Worm (Caenorhabditis elegans) whole organism, L4 larva: ENCODE results near the gene frpr-21.

Source experiments
- D1046.2 ChIP-seq: fragments of 200-800 bp; sonication (Bioruptor generic); IDR thresholded peaks from 2 replicates; pipeline ENCODE4 v1.3.6; 2022; ENCODE audit warnings: missing genetic modification characterization, missing compliant biosample characterization
- F10B5.3 ChIP-seq: sonication (generic microtip); optimal IDR thresholded peaks from 2 replicates; lab custom pipeline; 2016; ENCODE audit warnings: mild to moderate bottlenecking, missing genetic modification characterization, missing compliant biosample characterization
- F26F4.8 ChIP-seq: fragments of 200-800 bp; sonication (Bioruptor generic); conservative IDR thresholded peaks from 2 replicates; pipeline ENCODE4 v1.3.6; 2022; ENCODE audit warnings: missing genetic modification characterization, missing compliant biosample characterization
- F49E8.2 ChIP-seq: sonication (generic microtip); optimal IDR thresholded peaks from 2 replicates; lab custom pipeline; 2016; ENCODE audit warnings: missing compliant biosample characterization, mild to moderate bottlenecking, missing genetic modification characterization, borderline replicate concordance
- Y105C5A.15 ChIP-seq: fragments of 200-800 bp; sonication (Bioruptor generic); IDR thresholded peaks from 2 replicates; pipeline ENCODE4 v1.3.6; 2022; ENCODE audit warnings: missing genetic modification characterization, missing compliant biosample characterization
- Y48G9A.11 ChIP-seq: fragments of 200-800 bp; sonication (Bioruptor generic); IDR thresholded peaks from 2 replicates; pipeline ENCODE4 v1.3.6; 2022; ENCODE audit warnings: missing genetic modification reagents, missing genetic modification characterization, missing compliant biosample characterization
- ZK546.5 ChIP-seq, 2 experiments: sonication (generic microtip); optimal IDR thresholded peaks; 2 replicates each; lab custom pipeline; 2017; ENCODE audit warnings: missing biosample characterization in 2 of 2, missing genetic modification characterization in 2 of 2
- aha-1 ChIP-seq: fragments of 150-350 bp; peaks from one replicate; lab custom pipeline; 2014; ENCODE audit warnings: missing biosample characterization, missing genetic modification characterization
- ceh-20 ChIP-seq: fragments of 200-800 bp; sonication (Bioruptor generic); IDR thresholded peaks from 2 replicates; pipeline ENCODE4 v1.3.6; 2022; ENCODE audit warnings: missing genetic modification reagents, missing genetic modification characterization, missing compliant biosample characterization
- ceh-28 ChIP-seq: fragments of 150-350 bp; optimal IDR thresholded peaks from 2 replicates; lab custom pipeline; 2014; ENCODE audit warnings: missing biosample characterization, missing genetic modification reagents, missing genetic modification characterization
- daf-12 ChIP-seq: fragments of 150-350 bp; optimal IDR thresholded peaks from 2 replicates; lab custom pipeline; 2014; ENCODE audit warnings: missing biosample characterization, missing genetic modification reagents, missing genetic modification characterization
- daf-16 ChIP-seq, 3 experiments: sonication (generic microtip); optimal IDR thresholded peaks; 2 replicates each; lab custom pipeline; 2016 to 2017; ENCODE audit warnings: missing genetic modification characterization in 3 of 3, missing genetic modification reagents in 3 of 3, mild to moderate bottlenecking in 2 of 3, missing compliant biosample characterization in 2 of 3, missing biosample characterization in 1 of 3, moderate library complexity in 1 of 3
- daf-19 ChIP-seq: fragments of 200-800 bp; sonication (Bioruptor generic); conservative IDR thresholded peaks from 2 replicates; pipeline ENCODE4 v1.3.6; 2022; ENCODE audit warnings: missing genetic modification characterization, missing compliant biosample characterization
- dve-1 ChIP-seq: sonication (generic microtip); optimal IDR thresholded peaks from 2 replicates; lab custom pipeline; 2017; ENCODE audit warnings: antibody characterized with exemption, mild to moderate bottlenecking, missing genetic modification characterization, missing compliant biosample characterization; ENCODE audit not compliant: insufficient read depth
- hlh-11 ChIP-seq: fragments of 200-800 bp; sonication (Bioruptor generic); optimal IDR thresholded peaks from 2 replicates; lab custom pipeline; 2018; ENCODE audit warnings: mild to moderate bottlenecking, missing genetic modification characterization, missing compliant biosample characterization
- hmg-1.1 ChIP-seq: fragments of 200-800 bp; sonication (Bioruptor generic); IDR thresholded peaks from 2 replicates; pipeline ENCODE4 v1.3.6; 2022; ENCODE audit warnings: missing genetic modification reagents, missing genetic modification characterization, missing compliant biosample characterization
- lin-29 ChIP-seq: fragments of 200-800 bp; sonication (Bioruptor generic); IDR thresholded peaks from 2 replicates; pipeline ENCODE4 v1.3.6; 2022; ENCODE audit warnings: missing genetic modification reagents, missing genetic modification characterization, missing compliant biosample characterization
- lin-38 ChIP-seq: fragments of 200-800 bp; sonication (Bioruptor generic); IDR thresholded peaks from 2 replicates; pipeline ENCODE4 v1.3.6; 2022; ENCODE audit warnings: missing genetic modification reagents, missing genetic modification characterization, missing compliant biosample characterization
- mep-1 ChIP-seq: fragments of 150-350 bp; sonication (generic microtip); optimal IDR thresholded peaks from 3 replicates; lab custom pipeline; 2014; ENCODE audit warnings: missing biosample characterization, missing genetic modification characterization
- mxl-2 ChIP-seq: fragments of 200-800 bp; sonication (Bioruptor generic); conservative IDR thresholded peaks from 2 replicates; pipeline ENCODE4 v1.3.6; 2022; ENCODE audit warnings: missing genetic modification reagents, missing genetic modification characterization, missing compliant biosample characterization
- nhr-25 ChIP-seq: sonication (generic microtip); optimal IDR thresholded peaks from 2 replicates; lab custom pipeline; 2017; ENCODE audit warnings: missing genetic modification characterization, mild to moderate bottlenecking, missing compliant biosample characterization, antibody characterized with exemption, moderate library complexity, borderline replicate concordance; ENCODE audit not compliant: insufficient read depth
- nhr-28 ChIP-seq: fragments of 150-350 bp; optimal IDR thresholded peaks from 2 replicates; lab custom pipeline; 2014; ENCODE audit warnings: missing biosample characterization, missing genetic modification characterization
- nhr-6 ChIP-seq: fragments of 150-350 bp; optimal IDR thresholded peaks from 2 replicates; lab custom pipeline; 2014; ENCODE audit warnings: missing biosample characterization, missing genetic modification characterization
- php-3 ChIP-seq: fragments of 200-800 bp; sonication (Bioruptor generic); IDR thresholded peaks from 2 replicates; pipeline ENCODE4 v1.3.6; 2022; ENCODE audit warnings: missing genetic modification reagents, missing genetic modification characterization, missing compliant biosample characterization
- rbr-2 ChIP-seq: sonication (generic microtip); optimal IDR thresholded peaks from 2 replicates; lab custom pipeline; 2016; ENCODE audit warnings: missing genotype, missing genetic modification characterization, missing compliant biosample characterization
- saeg-2 ChIP-seq: fragments of 200-800 bp; sonication (Bioruptor generic); IDR thresholded peaks from 2 replicates; pipeline ENCODE4 v1.3.6; 2022; ENCODE audit warnings: missing genetic modification reagents, missing genetic modification characterization, missing compliant biosample characterization
- set-16 ChIP-seq: fragments of 200-800 bp; sonication (Bioruptor generic); IDR thresholded peaks from 2 replicates; pipeline ENCODE4 v1.3.6; 2022; ENCODE audit warnings: missing genetic modification reagents, missing genetic modification characterization, missing compliant biosample characterization
- tra-1 ChIP-seq: fragments of 200-800 bp; sonication (Bioruptor generic); IDR thresholded peaks from 2 replicates; pipeline ENCODE4 v1.3.6; 2022; ENCODE audit warnings: missing genetic modification reagents, missing genetic modification characterization, missing compliant biosample characterization
- unc-62 ChIP-seq, 3 experiments: fragments of 150-350 bp in 1 of 3; sonication (generic microtip); optimal IDR thresholded peaks in 2 of 3; peaks in 1 of 3; 1 replicate in 1 of 3; 2 replicates in 2 of 3; lab custom pipeline; 2014 to 2017; ENCODE audit warnings: missing biosample characterization in 3 of 3, missing genetic modification characterization in 3 of 3, missing genetic modification reagents in 3 of 3, missing genotype in 1 of 3
- zfp-3 ChIP-seq: fragments of 200-800 bp; sonication (Bioruptor generic); conservative IDR thresholded peaks from 2 replicates; pipeline ENCODE4 v1.3.6; 2022; ENCODE audit warnings: missing genetic modification reagents, missing genetic modification characterization, missing compliant biosample characterization
- ztf-11 ChIP-seq: fragments of 150-350 bp; optimal IDR thresholded peaks from 2 replicates; lab custom pipeline; 2014; ENCODE audit warnings: missing biosample characterization, missing genetic modification characterization

The frpr-21 gene

ce11 chrII:10382247-10382646, 39.6 kb downstream of the frpr-21 start (continued):
- TF ChIP-seq Y48G9A.11 (GFP tag; lab: Robert Waterston, UW): no peak
- no peak for TF ChIP-seq F49E8.2 (tag; lab: Kevin White, UChicago)
- 0 out of 2 replicates have a peak, but pooled peaks have one; percentile 40 for TF ChIP-seq daf-19 (GFP tag; lab: Robert Waterston, UW)
- no peak for TF ChIP-seq nhr-25 (tag; lab: Kevin White, UChicago)
- TF ChIP-seq nhr-6 (tag; lab: Kevin White, UChicago): no peak
- TF ChIP-seq F26F4.8: no peak
- TF ChIP-seq D1046.2: 0 out of 2 replicates have a peak, but pooled peaks have one; percentile 34
- TF ChIP-seq ceh-28 (tag; lab: Kevin White, UChicago): peak; percentile 11
- no peak for TF ChIP-seq Y105C5A.15 (GFP tag; lab: Robert Waterston, UW)
- TF ChIP-seq nhr-28: peak; percentile 58
- no peak for TF ChIP-seq tra-1 (GFP tag; lab: Robert Waterston, UW)
- no peak for TF ChIP-seq daf-12 (tag; lab: Kevin White, UChicago)

- TF ChIP-seq F10B5.3 (tag; lab: Kevin White, UChicago) (no peak), rbr-2 (tag; lab: Kevin White, UChicago) (peak; percentile 6), Y105C5A.15 (GFP tag; lab: Robert Waterston, UW) (no peak), set-16 (peak; percentile 65; the same call in 1 of the 2 replicates), hmg-1.1 (GFP tag; lab: Robert Waterston, UW) (peak; percentile 58)
These were observed 42.3 kb downstream of the frpr-21 start for ce11 chrII:10379546-10379945.

ce11 chrII:10377901-10378300, 43.9 kb downstream of the frpr-21 start:
- TF ChIP-seq ZK546.5 (tag; optimal IDR thresholded peaks at IDR 0.05; lab: Kevin White, UChicago) (no peak), ztf-11 (no peak), daf-12 (tag; lab: Kevin White, UChicago) (no peak), saeg-2 (GFP tag; lab: Robert Waterston, UW) (no peak), ceh-20 (GFP tag; lab: Robert Waterston, UW) (no peak), F10B5.3 (tag; lab: Kevin White, UChicago) (no peak), nhr-25 (tag; lab: Kevin White, UChicago) (peak; percentile 14)

- TF ChIP-seq nhr-6 (tag; lab: Kevin White, UChicago) (peak; percentile 10), lin-29 (GFP tag; lab: Robert Waterston, UW) (no peak)
These were observed 47.1 kb downstream of the frpr-21 start for ce11 chrII:10374776-10375175.

- TF ChIP-seq mxl-2 (GFP tag; lab: Robert Waterston, UW) (no peak), rbr-2 (tag; lab: Kevin White, UChicago) (peak; percentile 7), mep-1 (tag; lab: Kevin White, UChicago) (peak; percentile 30), unc-62 (GFP tag; optimal IDR thresholded peaks at IDR 0.05 in 1 of 2; lab: Kevin White, UChicago) (no peak), unc-62 (tag; optimal IDR thresholded peaks at IDR 0.05; lab: Kevin White, UChicago) (no peak), lin-38 (GFP tag; lab: Robert Waterston, UW) (no peak), daf-12 (tag; lab: Kevin White, UChicago) (no peak), aha-1 (peak; percentile 79)
These were observed 48.2 kb downstream of the frpr-21 start for ce11 chrII:10373536-10374169.

ce11 chrII:10373016-10373415, 48.8 kb downstream of the frpr-21 start:
- TF ChIP-seq Y48G9A.11 (GFP tag; lab: Robert Waterston, UW) (no peak), hlh-11 (tag; lab: Kevin White, UChicago) (peak; percentile 4), php-3 (GFP tag; lab: Robert Waterston, UW) (peak; percentile 39; the same call in 1 of the 2 replicates), zfp-3 (no peak), daf-16 (GFP tag; optimal IDR thresholded peaks at IDR 0.05; lab: Kevin White, UChicago) (no peak), daf-16 (tag; optimal IDR thresholded peaks at IDR 0.05; lab: Kevin White, UChicago) (peak; percentile 99), aha-1 (peak; percentile 51), dve-1 (tag; lab: Kevin White, UChicago) (peak; percentile 31)
